Fruit fly (Drosophila melanogaster) whole organism, embryonic: ENCODE results near the gene Fibp.
A peak's percentile ranks its signal among the peaks of the same experiment; 100 is the strongest.

Experiments used
- Ada2b ChIP-seq: fragments of 200-800 bp; sonication (Bioruptor generic); IDR thresholded peaks from 2 replicates; pipeline ENCODE4 v1.3.6; 2022; ENCODE audit warnings: missing biosample characterization, missing genetic modification characterization
- CG11456 ChIP-seq: fragments of 200-800 bp; sonication (Bioruptor generic); IDR thresholded peaks from 3 replicates; pipeline ENCODE4 v1.3.6; 2022; ENCODE audit warnings: missing biosample characterization, missing genetic modification characterization
- CG11696 ChIP-seq: fragments of 200-800 bp; sonication (Bioruptor generic); IDR thresholded peaks from 2 replicates; pipeline ENCODE4 v1.3.6; 2022; ENCODE audit warnings: missing biosample characterization, missing genetic modification characterization
- CG13287 ChIP-seq: fragments of 200-800 bp; sonication (Bioruptor generic); IDR thresholded peaks from 2 replicates; pipeline ENCODE4 v1.3.6; 2022; ENCODE audit warnings: missing biosample characterization, missing genetic modification characterization; ENCODE audit not compliant: partially characterized antibody
- CG13894 ChIP-seq: fragments of 200-800 bp; sonication (Bioruptor generic); optimal IDR thresholded peaks from 3 replicates; lab custom pipeline; 2018; ENCODE audit warnings: missing biosample characterization, mild to moderate bottlenecking, missing genetic modification characterization, moderate library complexity
- CG16863 ChIP-seq: fragments of 200-800 bp; sonication (Bioruptor generic); optimal IDR thresholded peaks from 3 replicates; lab custom pipeline; 2016; ENCODE audit warnings: missing biosample characterization, missing genetic modification characterization
- CG2120 ChIP-seq: fragments of 200-800 bp; sonication (Bioruptor generic); optimal IDR thresholded peaks from 3 replicates; lab custom pipeline; 2016; ENCODE audit warnings: missing biosample characterization, missing genetic modification characterization
- CG2199 ChIP-seq: fragments of 200-800 bp; sonication (Bioruptor generic); IDR thresholded peaks from 3 replicates; pipeline ENCODE4 v1.3.6; 2022; ENCODE audit warnings: missing biosample characterization, missing genetic modification characterization
- CG2202 ChIP-seq: fragments of 200-800 bp; sonication (Bioruptor generic); optimal IDR thresholded peaks from 2 replicates; lab custom pipeline; 2018; ENCODE audit warnings: missing biosample characterization, mild to moderate bottlenecking, missing genetic modification characterization
- CG2889 ChIP-seq: fragments of 200-800 bp; sonication (Bioruptor generic); IDR thresholded peaks from 3 replicates; pipeline ENCODE4 v1.3.6; 2022; ENCODE audit warnings: missing biosample characterization, missing genetic modification characterization
- CG30403 ChIP-seq: fragments of 200-800 bp; sonication (Bioruptor generic); optimal IDR thresholded peaks from 3 replicates; lab custom pipeline; 2016; ENCODE audit warnings: missing biosample characterization, missing genetic modification characterization
- CG33557 ChIP-seq: fragments of 200-800 bp; sonication (Bioruptor generic); optimal IDR thresholded peaks from 2 replicates; lab custom pipeline; 2019; ENCODE audit warnings: missing biosample characterization, mild to moderate bottlenecking, missing genetic modification characterization, moderate library complexity
- CG4854 ChIP-seq: fragments of 200-800 bp; sonication (Bioruptor generic); optimal IDR thresholded peaks from 2 replicates; lab custom pipeline; 2016; ENCODE audit warnings: missing biosample characterization, missing genetic modification characterization, inconsistent platforms
- CG7987 ChIP-seq: fragments of 200-800 bp; sonication (Bioruptor generic); optimal IDR thresholded peaks from 2 replicates; lab custom pipeline; 2018; ENCODE audit warnings: missing biosample characterization, mild to moderate bottlenecking, missing genetic modification characterization, moderate library complexity
- CG8281 ChIP-seq: fragments of 200-800 bp; sonication (Bioruptor generic); optimal IDR thresholded peaks from 2 replicates; lab custom pipeline; 2018; ENCODE audit warnings: missing biosample characterization, mild to moderate bottlenecking, missing genetic modification characterization, moderate library complexity
- CG8388 ChIP-seq: fragments of 200-800 bp; sonication (Bioruptor generic); optimal IDR thresholded peaks from 2 replicates; lab custom pipeline; 2019; ENCODE audit warnings: missing biosample characterization, mild to moderate bottlenecking, missing genetic modification characterization, moderate library complexity
- CG9727 ChIP-seq: fragments of 200-800 bp; sonication (Bioruptor generic); optimal IDR thresholded peaks from 3 replicates; lab custom pipeline; 2017; ENCODE audit warnings: missing biosample characterization, mild to moderate bottlenecking, missing genetic modification characterization
- D ChIP-seq, 2 experiments: fragments of 200-800 bp in 1 of 2; fragments of >200 bp in 1 of 2; sonication (Bioruptor generic) in 1 of 2; optimal IDR thresholded peaks; 2 replicates in 1 of 2; 3 replicates in 1 of 2; lab custom pipeline; 2017; ENCODE audit warnings: mild to moderate bottlenecking in 1 of 2, missing biosample characterization in 1 of 2, missing genetic modification characterization in 1 of 2, missing genetic modification reagents in 1 of 2
- Deaf1 ChIP-seq: fragments of 200-800 bp; optimal IDR thresholded peaks from 3 replicates; lab custom pipeline; 2019; ENCODE audit warnings: missing biosample characterization, mild to moderate bottlenecking, missing genetic modification characterization, moderate library complexity
- GATAe ChIP-seq: fragments of 200-800 bp; sonication (Bioruptor generic); conservative IDR thresholded peaks from 2 replicates; pipeline ENCODE4 v1.3.6; 2022; ENCODE audit warnings: missing biosample characterization, missing genetic modification characterization
- HLH4C ChIP-seq: fragments of 200-800 bp; sonication (Bioruptor generic); IDR thresholded peaks from 3 replicates; pipeline ENCODE4 v1.3.6; 2022; ENCODE audit warnings: missing biosample characterization, missing genetic modification characterization; ENCODE audit not compliant: partially characterized antibody
- MBD-R2 ChIP-seq: fragments of 200-800 bp; sonication (Bioruptor generic); IDR thresholded peaks from 2 replicates; pipeline ENCODE4 v1.3.6; 2022; ENCODE audit warnings: missing biosample characterization, missing genetic modification characterization
- MTF-1 ChIP-seq: fragments of 200-800 bp; sonication (Bioruptor generic); optimal IDR thresholded peaks from 2 replicates; lab custom pipeline; 2018; ENCODE audit warnings: missing biosample characterization, mild to moderate bottlenecking, missing genetic modification characterization, borderline replicate concordance
- Meics ChIP-seq: fragments of 200-800 bp; sonication (Bioruptor generic); optimal IDR thresholded peaks from 2 replicates; lab custom pipeline; 2017; ENCODE audit warnings: missing biosample characterization, mild to moderate bottlenecking, missing genetic modification characterization
- Mrtf ChIP-seq: fragments of 200-800 bp; sonication (Bioruptor generic); IDR thresholded peaks from 3 replicates; pipeline ENCODE4 v1.3.6; 2022; ENCODE audit warnings: missing biosample characterization, missing genetic modification characterization
- Myb ChIP-seq: fragments of 200-800 bp; sonication (Bioruptor generic); optimal IDR thresholded peaks from 2 replicates; lab custom pipeline; 2016; ENCODE audit warnings: missing biosample characterization, missing genetic modification characterization
- NK7.1 ChIP-seq: fragments of 200-800 bp; sonication (Bioruptor generic); optimal IDR thresholded peaks from 3 replicates; lab custom pipeline; 2016; ENCODE audit warnings: missing biosample characterization, missing genetic modification characterization
- Nf-YA ChIP-seq: fragments of 200-800 bp; sonication (Bioruptor generic); IDR thresholded peaks from 2 replicates; pipeline ENCODE4 v1.3.6; 2022; ENCODE audit warnings: missing biosample characterization, missing genetic modification characterization
- Oli ChIP-seq: fragments of 200-800 bp; sonication (Bioruptor generic); optimal IDR thresholded peaks from 2 replicates; lab custom pipeline; 2018; ENCODE audit warnings: missing biosample characterization, mild to moderate bottlenecking, missing genetic modification characterization, moderate library complexity
- Optix ChIP-seq: fragments of 200-800 bp; sonication (Bioruptor generic); IDR thresholded peaks from 3 replicates; pipeline ENCODE4 v1.3.6; 2022; ENCODE audit warnings: missing biosample characterization, missing genetic modification characterization
- PHDP ChIP-seq: fragments of 200-800 bp; sonication (Bioruptor generic); optimal IDR thresholded peaks from 3 replicates; lab custom pipeline; 2018; ENCODE audit warnings: missing biosample characterization, mild to moderate bottlenecking, missing genetic modification characterization, moderate library complexity
- Sry-δ ChIP-seq: fragments of 200-800 bp; sonication (Bioruptor generic); optimal IDR thresholded peaks from 2 replicates; lab custom pipeline; 2016; ENCODE audit warnings: missing biosample characterization, missing genetic modification characterization
- Tbp ChIP-seq: fragments of >200 bp; optimal IDR thresholded peaks from 2 replicates; lab custom pipeline; 2018; ENCODE audit warnings: missing biosample characterization, missing genetic modification characterization
- bab2 ChIP-seq: fragments of 200-800 bp; sonication (Bioruptor generic); optimal IDR thresholded peaks from 2 replicates; lab custom pipeline; 2016; ENCODE audit warnings: missing biosample characterization, missing genetic modification characterization
- br ChIP-seq: fragments of >200 bp; optimal IDR thresholded peaks from 2 replicates; lab custom pipeline; 2017
- eve ChIP-seq, 2 experiments: fragments of >200 bp; optimal IDR thresholded peaks; 2 replicates each; lab custom pipeline; 2017; ENCODE audit warnings: missing biosample characterization in 2 of 2, missing genetic modification characterization in 2 of 2
- gsb ChIP-seq: fragments of 200-800 bp; sonication (Bioruptor generic); IDR thresholded peaks from 2 replicates; pipeline ENCODE4 v1.3.6; 2022; ENCODE audit warnings: missing biosample characterization, missing genetic modification characterization
- insv ChIP-seq, 2 experiments: fragments of 200-800 bp; sonication (Bioruptor generic); optimal IDR thresholded peaks; 3 replicates each; lab custom pipeline; 2016 to 2018; ENCODE audit warnings: missing biosample characterization in 2 of 2, missing genetic modification characterization in 2 of 2
- lmd ChIP-seq: fragments of 200-800 bp; sonication (Bioruptor generic); IDR thresholded peaks from 2 replicates; pipeline ENCODE4 v1.3.6; 2022; ENCODE audit warnings: missing biosample characterization, missing genetic modification characterization
- mirr ChIP-seq: fragments of 200-800 bp; sonication (Bioruptor generic); optimal IDR thresholded peaks from 3 replicates; lab custom pipeline; 2018; ENCODE audit warnings: missing biosample characterization, mild to moderate bottlenecking, missing genetic modification characterization
- mld ChIP-seq: fragments of 200-800 bp; sonication (Bioruptor generic); IDR thresholded peaks from 3 replicates; pipeline ENCODE4 v1.3.6; 2022; ENCODE audit warnings: missing biosample characterization, missing genetic modification characterization; ENCODE audit not compliant: partially characterized antibody
- nerfin-1 ChIP-seq: fragments of 200-800 bp; sonication (Bioruptor generic); optimal IDR thresholded peaks from 3 replicates; lab custom pipeline; 2019; ENCODE audit warnings: missing biosample characterization, mild to moderate bottlenecking, missing genetic modification characterization, moderate library complexity
- pan ChIP-seq, 4 experiments: fragments of >200 bp in 3 of 4; fragments of 200-800 bp in 1 of 4; sonication (Bioruptor generic) in 1 of 4; optimal IDR thresholded peaks in 3 of 4; IDR thresholded peaks in 1 of 4; 2 replicates each; pipeline versions ENCODE4 v1.3.6 to Lab custom; 2017 to 2022; ENCODE audit warnings: missing biosample characterization in 2 of 4, missing genetic modification characterization in 2 of 4, mixed read lengths in 1 of 4
- peb ChIP-seq: fragments of 200-800 bp; sonication (Bioruptor generic); IDR thresholded peaks from 2 replicates; pipeline ENCODE4 v1.3.6; 2022; ENCODE audit warnings: missing biosample characterization, missing genetic modification characterization
- psq ChIP-seq: fragments of 200-800 bp; sonication (Bioruptor generic); optimal IDR thresholded peaks from 2 replicates; lab custom pipeline; 2017; ENCODE audit warnings: missing biosample characterization, missing genetic modification characterization
- row ChIP-seq: fragments of 200-800 bp; sonication (Bioruptor generic); IDR thresholded peaks from 3 replicates; pipeline ENCODE4 v1.3.6; 2022; ENCODE audit warnings: missing biosample characterization, missing genetic modification characterization
- slbo ChIP-seq: fragments of 200-800 bp; sonication (Bioruptor generic); IDR thresholded peaks from 2 replicates; pipeline ENCODE4 v1.3.6; 2022; ENCODE audit warnings: missing biosample characterization, missing genetic modification characterization
- sr ChIP-seq: fragments of 200-800 bp; sonication (Bioruptor generic); IDR thresholded peaks from 3 replicates; pipeline ENCODE4 v1.3.6; 2022; ENCODE audit warnings: missing biosample characterization, missing genetic modification characterization
- stc ChIP-seq: fragments of 200-800 bp; sonication (Bioruptor generic); IDR thresholded peaks from 2 replicates; pipeline ENCODE4 v1.3.6; 2022; ENCODE audit warnings: missing biosample characterization, missing genetic modification characterization
- tin ChIP-seq: fragments of 200-800 bp; sonication (Bioruptor generic); optimal IDR thresholded peaks from 3 replicates; lab custom pipeline; 2016; ENCODE audit warnings: missing biosample characterization, missing genetic modification characterization
- twi ChIP-seq: fragments of 200-800 bp; optimal IDR thresholded peaks from 2 replicates; lab custom pipeline; 2019; ENCODE audit warnings: missing biosample characterization, mild to moderate bottlenecking, missing genetic modification characterization, moderate library complexity
- vfl ChIP-seq: fragments of 200-800 bp; sonication (Bioruptor generic); optimal IDR thresholded peaks from 2 replicates; lab custom pipeline; 2016; ENCODE audit warnings: missing biosample characterization, missing genetic modification characterization

Gene Fibp

dm6 chr3L:19805895-19806294, 11.9 kb downstream of the Fibp start, which contains the start of gene CG34116 (continued):
- TF ChIP-seq mirr (GFP tag; lab: Kevin White, UChicago), result no peak
- TF ChIP-seq PHDP (tag; lab: Kevin White, UChicago), result no peak
- no peak for TF ChIP-seq bab2 (GFP tag; lab: Kevin White, UChicago)
- no peak for TF ChIP-seq slbo (GFP tag; lab: Robert Waterston, UW)
- TF ChIP-seq CG8281, result no peak
- no peak for TF ChIP-seq CG2120
- TF ChIP-seq eve (GFP tag; optimal IDR thresholded peaks at IDR 0.05; lab: Kevin White, UChicago), result no peak
- TF ChIP-seq twi (tag; lab: Kevin White, UChicago), result no peak
- no peak for TF ChIP-seq CG9727
- no peak for TF ChIP-seq MTF-1
- TF ChIP-seq NK7.1 (GFP tag; lab: Kevin White, UChicago), result no peak
- no peak for TF ChIP-seq GATAe (GFP tag; lab: Robert Waterston, UW)
- TF ChIP-seq HLH4C (GFP tag; lab: Robert Waterston, UW), result peak; percentile 67
- no peak for TF ChIP-seq psq (GFP tag; lab: Kevin White, UChicago)
- no peak for TF ChIP-seq insv (GFP tag; optimal IDR thresholded peaks at IDR 0.05; lab: Kevin White, UChicago)
- TF ChIP-seq row (GFP tag; lab: Robert Waterston, UW), result no peak
- TF ChIP-seq CG2889 (GFP tag; lab: Robert Waterston, UW), result no peak
- no peak for TF ChIP-seq Nf-YA (GFP tag; lab: Robert Waterston, UW)
- no peak for TF ChIP-seq tin (GFP tag; lab: Kevin White, UChicago)
- TF ChIP-seq CG13287 (GFP tag; lab: Robert Waterston, UW), result peak; percentile 71
- TF ChIP-seq D (optimal IDR thresholded peaks at IDR 0.05; lab: Kevin White, UChicago), result no peak
- TF ChIP-seq D (GFP tag; optimal IDR thresholded peaks at IDR 0.05; lab: Kevin White, UChicago), result no peak
- no peak for TF ChIP-seq CG7987 (GFP tag; lab: Kevin White, UChicago)
- no peak for TF ChIP-seq CG11696 (GFP tag; lab: Robert Waterston, UW)
- TF ChIP-seq pan (optimal IDR thresholded peaks at IDR 0.05; lab: Kevin White, UChicago), result no peak
- no peak for TF ChIP-seq pan (GFP tag; optimal IDR thresholded peaks at IDR 0.05 in 1 of 2, IDR thresholded peaks at IDR 0.05 in 1 of 2)
- no peak for TF ChIP-seq sr (GFP tag; lab: Robert Waterston, UW)
- TF ChIP-seq MBD-R2, result peak; percentile 61; the same call in 1 of the 2 replicates
- no peak for TF ChIP-seq peb (GFP tag; lab: Robert Waterston, UW)
- no peak for TF ChIP-seq lmd
- no peak for TF ChIP-seq stc (GFP tag; lab: Robert Waterston, UW)
- no peak for TF ChIP-seq CG2202
- no peak for TF ChIP-seq Tbp (GFP tag; lab: Kevin White, UChicago)
- TF ChIP-seq mld (GFP tag; lab: Robert Waterston, UW), result 0 out of 3 replicates have a peak, but pooled peaks have one; percentile 44
- no peak for TF ChIP-seq Mrtf (GFP tag; lab: Robert Waterston, UW)
- no peak for TF ChIP-seq vfl (GFP tag; lab: Kevin White, UChicago)
- TF ChIP-seq CG33557 (GFP tag; lab: Kevin White, UChicago), result no peak
- no peak for TF ChIP-seq gsb (GFP tag; lab: Robert Waterston, UW)
- TF ChIP-seq br (lab: Kevin White, UChicago), result no peak
- no peak for TF ChIP-seq Ada2b
- peak; percentile 48 for TF ChIP-seq Sry-δ (GFP tag; lab: Kevin White, UChicago)
- no peak for TF ChIP-seq CG11456 (GFP tag; lab: Robert Waterston, UW)
- TF ChIP-seq nerfin-1 (tag; lab: Kevin White, UChicago), result no peak
- TF ChIP-seq Deaf1 (tag; lab: Kevin White, UChicago), result no peak
- TF ChIP-seq Optix (GFP tag; lab: Robert Waterston, UW), result no peak
- no peak for TF ChIP-seq Oli (tag; lab: Kevin White, UChicago)
- no peak for TF ChIP-seq CG16863
- TF ChIP-seq Myb (GFP tag; lab: Kevin White, UChicago), result no peak
- no peak for TF ChIP-seq CG8388 (GFP tag; lab: Kevin White, UChicago)
- TF ChIP-seq CG2199 (GFP tag; lab: Robert Waterston, UW), result no peak
- no peak for TF ChIP-seq CG4854 (GFP tag; lab: Kevin White, UChicago)
- TF ChIP-seq CG13894 (tag; lab: Kevin White, UChicago), result no peak
- TF ChIP-seq Meics (GFP tag; lab: Kevin White, UChicago), result no peak
- no peak for TF ChIP-seq CG30403 (GFP tag; lab: Kevin White, UChicago)
